Worm (Caenorhabditis elegans): ENCODE measurements around the gene ZK971.1.
A peak's percentile ranks its signal among the peaks of the same experiment; 100 is the strongest.

ZK971.1 gene

ce11 chrII:10300954-10301353 lies 21.5 kb upstream of the ZK971.1 start, which contains the start of gene mdt-22 (continued):
- no peak for TF ChIP-seq gei-17 (GFP tag; optimal IDR thresholded peaks at IDR 0.05)
- no peak for TF ChIP-seq T07F8.4 (tag; optimal IDR thresholded peaks at IDR 0.05)
- peak; percentile 96 for TF ChIP-seq lin-54 (GFP tag; optimal IDR thresholded peaks at IDR 0.05)
- TF ChIP-seq ccch-3 (GFP tag; optimal IDR thresholded peaks at IDR 0.05), result no peak
- no peak for TF ChIP-seq mxl-1 (tag; optimal IDR thresholded peaks at IDR 0.05)
- no peak for TF ChIP-seq cebp-2 (GFP tag; IDR thresholded peaks at IDR 0.05)
- peak; percentile 85 for TF ChIP-seq madf-3 (GFP tag; IDR thresholded peaks at IDR 0.05)
- peak; percentile 71 for TF ChIP-seq rcor-1 (GFP tag; IDR thresholded peaks at IDR 0.05)
- TF ChIP-seq hlh-26 (GFP tag; conservative IDR thresholded peaks at IDR 0.05), result no peak
- peak; percentile 45 for TF ChIP-seq xnd-1 (tag; optimal IDR thresholded peaks at IDR 0.05)
- peak; percentile 77 for TF ChIP-seq repo-1 (tag; optimal IDR thresholded peaks at IDR 0.05)
- TF ChIP-seq ztf-3 (GFP tag; optimal IDR thresholded peaks at IDR 0.05), result no peak
- TF ChIP-seq hsf-1 (GFP tag; IDR thresholded peaks at IDR 0.05), result peak; percentile 58; the same call in 1 of the 2 replicates
- peak; percentile 64 for TF ChIP-seq lsl-1 (GFP tag; optimal IDR thresholded peaks at IDR 0.05)
- peak; percentile 17 for TF ChIP-seq nhr-90 (tag; optimal IDR thresholded peaks at IDR 0.05)
- no peak for TF ChIP-seq F37B4.10 (GFP tag; IDR thresholded peaks at IDR 0.05)
- no peak for TF ChIP-seq ceh-58 (GFP tag; IDR thresholded peaks at IDR 0.05)
- TF ChIP-seq F52B5.7 (tag; optimal IDR thresholded peaks at IDR 0.05), result peak; percentile 41
- no peak for TF ChIP-seq nfya-2 (GFP tag; IDR thresholded peaks at IDR 0.05)
- 0 out of 2 replicates have a peak, but pooled peaks have one; percentile 29 for TF ChIP-seq Y95B8A.8 (GFP tag; IDR thresholded peaks at IDR 0.05)
- TF ChIP-seq aptf-2 (GFP tag; conservative IDR thresholded peaks at IDR 0.05), result no peak
- TF ChIP-seq F57C9.4 (tag; optimal IDR thresholded peaks at IDR 0.05), result no peak
- TF ChIP-seq rec-8 (tag; optimal IDR thresholded peaks at IDR 0.05), result peak in 1 of 2 experiments; percentile 2
- no peak for TF ChIP-seq akir-1 (GFP tag; optimal IDR thresholded peaks at IDR 0.05)
- TF ChIP-seq athp-1 (tag; optimal IDR thresholded peaks at IDR 0.05), result peak; percentile 50
- TF ChIP-seq egl-18 (GFP tag; IDR thresholded peaks at IDR 0.05), result no peak
- TF ChIP-seq ztf-26 (tag; optimal IDR thresholded peaks at IDR 0.05), result no peak
- TF ChIP-seq C17E4.6 (GFP tag; IDR thresholded peaks at IDR 0.05), result peak; percentile 73
- TF ChIP-seq attf-3 (GFP tag; conservative IDR thresholded peaks at IDR 0.05), result peak; percentile 55; the same call in 1 of the 2 replicates
- no peak for TF ChIP-seq snpc-1.1 (tag; optimal IDR thresholded peaks at IDR 0.05; ENCODE audit: insufficient read depth)
- TF ChIP-seq ztf-25 (GFP tag; IDR thresholded peaks at IDR 0.05), result no peak
- TF ChIP-seq hlh-12 (tag; optimal IDR thresholded peaks at IDR 0.05), result no peak
- no peak for TF ChIP-seq egl-44 (GFP tag; IDR thresholded peaks at IDR 0.05)
- no peak for TF ChIP-seq F39B2.1 (GFP tag; IDR thresholded peaks at IDR 0.05)
- no peak for TF ChIP-seq atf-7 (tag; optimal IDR thresholded peaks at IDR 0.05)
- 0 out of 2 replicates have a peak, but pooled peaks have one; percentile 7 for TF ChIP-seq Y56A3A.18 (GFP tag; IDR thresholded peaks at IDR 0.05)
- TF ChIP-seq B0261.1 (tag; optimal IDR thresholded peaks at IDR 0.05), result peak; percentile 39
- no peak for TF ChIP-seq zim-3 (tag; optimal IDR thresholded peaks at IDR 0.05)
- no peak for TF ChIP-seq dpff-1 (tag; optimal IDR thresholded peaks at IDR 0.05)
- TF ChIP-seq F33H1.4 (GFP tag; IDR thresholded peaks at IDR 0.05), result peak; percentile 60
- TF ChIP-seq aptf-3 (GFP tag; IDR thresholded peaks at IDR 0.05), result no peak
- TF ChIP-seq B0035.1 (tag; optimal IDR thresholded peaks at IDR 0.05), result no peak
- TF ChIP-seq hmg-1.2 (GFP tag; IDR thresholded peaks at IDR 0.05), result peak; percentile 55
- peak; percentile 60; the same call in 1 of the 2 replicates for TF ChIP-seq lir-1 (GFP tag; conservative IDR thresholded peaks at IDR 0.05)
- no peak for TF ChIP-seq nhr-120 (GFP tag; IDR thresholded peaks at IDR 0.05)
- no peak for TF ChIP-seq ztf-6 (GFP tag; IDR thresholded peaks at IDR 0.05)
- 0 out of 2 replicates have a peak, but pooled peaks have one; percentile 43 for TF ChIP-seq B0019.2 (GFP tag; conservative IDR thresholded peaks at IDR 0.05)
- TF ChIP-seq K11D2.4 (GFP tag; IDR thresholded peaks at IDR 0.05), result peak; percentile 73
- TF ChIP-seq pbrm-1 (GFP tag; IDR thresholded peaks at IDR 0.05), result peak; percentile 66
- TF ChIP-seq ztf-28 (GFP tag; IDR thresholded peaks at IDR 0.05), result no peak
